Fruit fly (Drosophila melanogaster) whole organism, wandering third instar larva: Measurements from ENCODE around the gene CG17633.

Experiments
- CG32264 ChIP-seq: fragments of 200-800 bp; sonication (Bioruptor generic); optimal IDR thresholded peaks from 2 replicates; lab custom pipeline; 2016; ENCODE audit warnings: missing biosample characterization, missing genetic modification characterization
- Dfd ChIP-seq: fragments of >200 bp; optimal IDR thresholded peaks from 2 replicates; lab custom pipeline; 2017; ENCODE audit warnings: missing biosample characterization, missing genetic modification characterization
- Dif ChIP-seq: fragments of 200-275, 200-300 bp; sonication (Bioruptor generic); optimal IDR thresholded peaks from 2 replicates; lab custom pipeline; 2018; ENCODE audit warnings: missing biosample characterization, missing genetic modification characterization; ENCODE audit not compliant: partially characterized antibody
- GATAd ChIP-seq: sonication (Bioruptor generic); optimal IDR thresholded peaks from 2 replicates; lab custom pipeline; 2016; ENCODE audit warnings: missing biosample characterization, missing genetic modification characterization
- HLH106 ChIP-seq: fragments of 200-800 bp; optimal IDR thresholded peaks from 3 replicates; lab custom pipeline; 2019; ENCODE audit warnings: missing biosample characterization, mild to moderate bottlenecking, missing genetic modification characterization, moderate library complexity
- Hnf4 ChIP-seq: fragments of 200-800 bp; sonication (Bioruptor generic); optimal IDR thresholded peaks from 2 replicates; lab custom pipeline; 2016; ENCODE audit warnings: missing biosample characterization, mild to moderate bottlenecking, missing genetic modification characterization
- Hr83 ChIP-seq: fragments of 200-300 bp; sonication (Bioruptor generic); optimal IDR thresholded peaks from 2 replicates; lab custom pipeline; 2016; ENCODE audit warnings: missing biosample characterization, mild to moderate bottlenecking, missing genetic modification characterization, moderate library complexity; ENCODE audit not compliant: poor library complexity, severe bottlenecking
- Jra ChIP-seq: sonication (Bioruptor generic); optimal IDR thresholded peaks from 2 replicates; lab custom pipeline; 2016; ENCODE audit warnings: missing biosample characterization, missing genetic modification characterization
- Myc ChIP-seq: fragments of >200 bp; optimal IDR thresholded peaks from 2 replicates; lab custom pipeline; 2017
- N ChIP-seq: fragments of >200 bp; optimal IDR thresholded peaks from 2 replicates; lab custom pipeline; 2018; ENCODE audit warnings: missing biosample characterization, missing external identifiers, missing genetic modification characterization
- OdsH ChIP-seq: fragments of 200-800 bp; sonication (Bioruptor generic); optimal IDR thresholded peaks from 2 replicates; lab custom pipeline; 2016; ENCODE audit warnings: missing biosample characterization, mild to moderate bottlenecking, missing genetic modification characterization
- Rel ChIP-seq, 2 experiments: fragments of 200-800 bp; sonication (Bioruptor generic) in 1 of 2; optimal IDR thresholded peaks; 2 replicates in 1 of 2; 3 replicates in 1 of 2; lab custom pipeline; 2016 to 2019; ENCODE audit warnings: mild to moderate bottlenecking in 2 of 2, missing biosample characterization in 2 of 2, missing genetic modification characterization in 2 of 2, moderate library complexity in 1 of 2
- dl ChIP-seq, 2 experiments: fragments of 175-275, 200-275 bp in 1 of 2; fragments of 200-275 bp in 1 of 2; sonication (Bioruptor generic); optimal IDR thresholded peaks; lab custom pipeline; 2018; ENCODE audit warnings: mild to moderate bottlenecking in 2 of 2, missing biosample characterization in 2 of 2, missing genetic modification characterization in 2 of 2, moderate library complexity in 2 of 2; ENCODE audit not compliant: partially characterized antibody in 2 of 2, insufficient read depth in 1 of 2
- dmrt93B ChIP-seq: fragments of 200-800 bp; sonication (Bioruptor generic); optimal IDR thresholded peaks from 2 replicates; lab custom pipeline; 2018; ENCODE audit warnings: missing biosample characterization, mild to moderate bottlenecking, missing genetic modification characterization
- dsf ChIP-seq: sonication (Bioruptor generic); optimal IDR thresholded peaks from 2 replicates; lab custom pipeline; 2016; ENCODE audit warnings: missing biosample characterization, missing genetic modification characterization, borderline replicate concordance
- ey ChIP-seq: fragments of 200-800 bp; sonication (Bioruptor generic); optimal IDR thresholded peaks from 2 replicates; lab custom pipeline; 2016; ENCODE audit warnings: missing biosample characterization, missing genetic modification characterization
- foxo ChIP-seq, 2 experiments: fragments of 200-800 bp; sonication (Bioruptor generic); optimal IDR thresholded peaks; 2 replicates in 1 of 2; 3 replicates in 1 of 2; lab custom pipeline; 2016 to 2017; ENCODE audit warnings: missing biosample characterization in 2 of 2, missing genetic modification characterization in 2 of 2
- fru ChIP-seq: fragments of 200-800 bp; sonication (Bioruptor generic); optimal IDR thresholded peaks from 3 replicates; lab custom pipeline; 2016; ENCODE audit warnings: missing biosample characterization, mild to moderate bottlenecking, missing genetic modification characterization
- h ChIP-seq: fragments of 200-800 bp; sonication (Bioruptor generic); optimal IDR thresholded peaks from 3 replicates; lab custom pipeline; 2016; ENCODE audit warnings: missing biosample characterization, mild to moderate bottlenecking, missing genetic modification characterization
- lola ChIP-seq: fragments of >200 bp; optimal IDR thresholded peaks from 2 replicates; lab custom pipeline; 2017; ENCODE audit warnings: missing biosample characterization, missing genetic modification characterization
- rgr ChIP-seq: fragments of 200-800 bp; sonication (Bioruptor generic); optimal IDR thresholded peaks from 3 replicates; lab custom pipeline; 2016; ENCODE audit warnings: missing biosample characterization, mild to moderate bottlenecking, missing genetic modification characterization
- sage ChIP-seq: fragments of 200-800 bp; sonication (Bioruptor generic); optimal IDR thresholded peaks from 2 replicates; lab custom pipeline; 2016; ENCODE audit warnings: missing biosample characterization, mild to moderate bottlenecking, missing genetic modification characterization
- sv ChIP-seq: fragments of 200-800 bp; sonication (Bioruptor generic); optimal IDR thresholded peaks from 3 replicates; lab custom pipeline; 2016; ENCODE audit warnings: missing biosample characterization, missing genetic modification characterization
- tai ChIP-seq: sonication (Bioruptor generic); optimal IDR thresholded peaks from 2 replicates; lab custom pipeline; 2016; ENCODE audit warnings: missing biosample characterization, missing genetic modification characterization

The CG17633 gene

DNA sequence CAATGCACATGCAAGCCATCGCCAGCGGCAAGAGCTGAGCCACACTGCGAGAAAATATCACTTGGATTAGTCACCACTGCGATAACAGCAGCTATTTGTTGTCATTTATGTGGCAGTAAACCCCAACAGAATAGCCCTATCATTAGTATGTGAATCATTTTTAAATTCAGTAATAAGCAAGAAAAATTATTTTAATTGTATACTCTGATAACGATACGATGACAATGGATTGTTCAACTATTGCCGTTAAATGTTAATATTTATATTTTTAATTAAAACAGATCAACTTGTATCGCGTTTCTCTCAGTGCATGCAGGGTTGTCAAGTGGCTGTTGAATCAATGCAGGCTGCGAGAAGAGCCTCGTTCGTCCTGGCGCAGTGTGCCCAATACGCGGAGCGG is 31.1 kb upstream of the CG17633 start:
- TF ChIP-seq foxo (GFP tag; optimal IDR thresholded peaks at IDR 0.05; lab: Kevin White, UChicago) (peak in 1 of 2 experiments; percentile 20), HLH106 (tag; lab: Kevin White, UChicago) (peak; percentile 12), rgr (GFP tag; lab: Kevin White, UChicago) (peak; percentile 17), dsf (GFP tag; lab: Kevin White, UChicago) (no peak), sage (no peak), h (peak; percentile 14)

DNA sequence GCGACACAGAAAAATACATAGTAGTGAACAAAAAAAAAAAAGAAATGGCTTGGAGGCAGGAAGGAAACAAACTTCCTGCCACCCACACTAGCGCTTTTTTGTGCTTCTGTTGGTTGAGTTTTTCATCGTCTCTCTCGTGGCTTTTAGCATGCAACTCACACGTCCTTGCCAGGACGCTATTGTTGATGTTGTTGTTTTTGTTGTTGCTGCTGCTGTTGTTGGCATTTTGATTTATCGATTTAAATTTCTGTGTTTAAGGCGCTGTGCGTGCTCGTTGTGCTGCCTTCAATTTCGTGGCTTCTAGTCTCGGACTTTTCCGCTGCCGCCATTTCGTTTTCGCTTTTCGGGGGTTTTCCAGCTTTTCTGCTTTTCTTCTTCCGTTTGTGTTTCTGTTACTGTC is 29.2 kb upstream of the CG17633 start:
- no peak for TF ChIP-seq fru (GFP tag; lab: Kevin White, UChicago)
- TF ChIP-seq Dfd (GFP tag; lab: Kevin White, UChicago): peak; percentile 63
- TF ChIP-seq HLH106 (tag; lab: Kevin White, UChicago): no peak
- no peak for TF ChIP-seq Jra

DNA sequence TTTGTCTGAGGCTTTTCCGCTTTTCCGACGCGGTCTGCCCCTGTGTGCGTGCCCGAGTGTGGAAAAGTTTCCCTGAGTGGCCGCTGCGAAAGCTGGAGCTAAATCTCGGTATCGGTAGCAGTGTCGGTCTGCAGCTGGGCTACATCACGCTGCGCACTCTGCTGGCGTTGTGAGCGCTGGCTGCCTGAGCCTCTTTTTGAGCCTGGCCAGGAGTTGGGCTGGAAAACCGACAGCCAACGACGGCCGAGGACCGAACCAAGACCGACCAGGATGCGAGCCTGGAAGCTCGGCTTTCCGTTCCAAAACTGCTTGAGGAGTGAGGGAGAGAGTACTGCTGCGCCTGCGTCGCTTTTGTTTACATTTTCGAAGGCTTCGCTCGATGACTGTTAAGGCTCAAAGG is 25.0 kb upstream of the CG17633 start:
- TF ChIP-seq dsf (GFP tag; lab: Kevin White, UChicago): no peak
- no peak for TF ChIP-seq Dif (GFP tag; lab: Kevin White, UChicago)
- TF ChIP-seq Myc (lab: Kevin White, UChicago): no peak
- no peak for TF ChIP-seq lola (GFP tag; lab: Kevin White, UChicago)
- TF ChIP-seq rgr (GFP tag; lab: Kevin White, UChicago): no peak
- no peak for TF ChIP-seq Hnf4 (GFP tag; lab: Kevin White, UChicago)
- TF ChIP-seq dmrt93B (GFP tag; lab: Kevin White, UChicago): no peak
- no peak for TF ChIP-seq CG32264
- TF ChIP-seq fru (GFP tag; lab: Kevin White, UChicago): no peak
- TF ChIP-seq tai (GFP tag; lab: Kevin White, UChicago): no peak
- no peak for TF ChIP-seq N

DNA sequence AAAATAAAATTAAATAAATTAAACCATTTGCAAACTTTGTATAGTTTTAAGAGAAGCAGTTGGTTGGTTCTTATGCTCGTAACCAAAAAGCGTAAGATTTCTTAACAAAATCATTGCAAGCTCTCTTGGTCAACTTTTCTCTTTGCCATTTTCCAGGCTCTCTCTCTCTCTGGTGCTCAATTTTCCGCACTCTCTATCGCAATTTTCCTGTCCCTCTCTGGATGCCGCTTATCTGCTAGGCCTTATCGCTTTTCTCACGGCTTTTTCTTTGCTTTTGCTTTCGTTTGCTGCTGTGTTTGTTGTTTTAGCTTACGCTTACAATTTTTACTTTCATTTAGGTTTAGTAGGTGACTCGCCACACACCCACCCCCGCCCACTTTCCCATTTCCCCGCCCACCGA is 24.2 kb upstream of the CG17633 start:
- TF ChIP-seq Rel (GFP tag; optimal IDR thresholded peaks at IDR 0.05; lab: Kevin White, UChicago): no peak
- no peak for TF ChIP-seq Rel (tag; optimal IDR thresholded peaks at IDR 0.05; lab: Kevin White, UChicago)
- no peak for TF ChIP-seq dl (GFP tag; optimal IDR thresholded peaks at IDR 0.05; lab: Kevin White, UChicago; ENCODE audit: insufficient read depth in 1 of 2, partially characterized antibody in 2 of 2)
- TF ChIP-seq sv (GFP tag; lab: Kevin White, UChicago): no peak
- no peak for TF ChIP-seq dsf (GFP tag; lab: Kevin White, UChicago)

DNA sequence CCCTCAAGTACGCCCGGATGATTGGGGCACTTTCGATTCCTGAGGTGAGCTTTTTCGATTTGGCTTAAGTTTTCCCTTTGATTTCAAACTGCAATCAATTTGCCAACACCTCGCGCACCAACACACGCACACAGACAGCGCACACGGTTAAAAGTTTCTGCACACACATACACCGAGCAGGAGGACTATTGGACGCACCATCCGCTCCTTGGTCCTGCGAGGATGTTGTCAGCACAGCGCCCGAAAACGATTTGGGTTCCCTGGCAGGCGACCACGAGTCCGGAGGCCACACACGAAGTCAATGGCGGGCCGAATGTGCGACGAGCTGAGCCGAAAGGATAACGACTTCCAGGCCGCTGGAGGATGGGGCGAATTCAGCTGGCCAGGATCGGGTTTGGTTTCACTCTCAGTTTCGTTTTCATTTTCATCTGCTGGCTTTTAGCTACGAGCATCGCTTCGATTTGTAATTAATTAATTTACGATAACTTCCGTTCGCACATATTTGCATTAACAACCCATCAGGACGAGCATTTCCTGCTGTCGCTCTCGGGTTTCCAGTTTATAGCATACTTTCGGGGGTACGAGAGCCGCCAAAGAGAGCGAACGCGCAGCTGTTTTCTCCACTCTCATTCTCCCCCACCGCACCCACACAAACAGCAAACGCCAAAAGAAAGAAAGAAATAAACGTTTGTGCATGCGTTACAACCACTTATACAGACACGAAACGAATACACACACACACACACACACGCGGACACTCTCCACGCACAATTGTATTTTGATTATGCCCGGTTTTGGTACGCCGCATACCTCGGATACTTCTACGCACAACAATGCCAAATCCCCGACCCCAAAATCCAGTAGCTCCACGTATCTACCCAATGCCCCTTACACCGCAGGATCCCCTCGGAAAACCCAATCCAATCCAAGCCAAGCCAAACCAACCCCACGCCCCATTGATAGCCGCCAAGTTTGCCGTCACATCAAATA is 22.3 kb upstream of the CG17633 start, which contains the start of gene Nckx30C:
Nckx30C (minus strand) TSS at position 260 of the 990 bp plus-strand sequence.
- TF ChIP-seq CG32264 (no peak), GATAd (no peak), rgr (GFP tag; lab: Kevin White, UChicago) (no peak), Hr83 (no peak), Dfd (GFP tag; lab: Kevin White, UChicago) (peak; percentile 41), ey (GFP tag; lab: Kevin White, UChicago) (no peak)
- TF ChIP-seq, all 38 proteins: peak for 1

DNA sequence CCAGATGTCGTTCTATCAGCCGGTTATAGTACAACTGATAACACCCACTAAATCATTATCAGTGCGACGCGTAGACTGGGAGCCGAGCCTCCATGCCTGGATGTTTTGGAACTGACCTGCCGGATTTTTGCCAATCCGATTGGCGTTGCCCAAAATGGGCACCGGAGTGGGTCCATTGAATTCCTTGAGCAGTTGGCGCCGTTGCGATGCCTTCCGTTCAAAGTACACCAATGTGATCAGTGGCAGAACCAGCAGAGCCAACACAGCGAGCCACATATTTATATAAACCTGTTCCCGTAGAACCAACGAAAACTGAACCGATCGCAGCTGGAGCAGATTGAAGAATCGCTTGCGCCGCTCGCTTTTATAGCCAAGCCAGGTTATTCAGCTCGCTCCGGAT is 19.1 kb upstream of the CG17633 start, which contains the start of gene Cyp4e3:
Cyp4e3 (minus strand) TSS at position 327 of the 400 bp plus-strand sequence.
- TF ChIP-seq Hr83 (no peak), Hnf4 (GFP tag; lab: Kevin White, UChicago) (no peak), Myc (lab: Kevin White, UChicago) (no peak), rgr (GFP tag; lab: Kevin White, UChicago) (no peak), Dif (GFP tag; lab: Kevin White, UChicago) (no peak), OdsH (GFP tag; lab: Kevin White, UChicago) (no peak)

DNA sequence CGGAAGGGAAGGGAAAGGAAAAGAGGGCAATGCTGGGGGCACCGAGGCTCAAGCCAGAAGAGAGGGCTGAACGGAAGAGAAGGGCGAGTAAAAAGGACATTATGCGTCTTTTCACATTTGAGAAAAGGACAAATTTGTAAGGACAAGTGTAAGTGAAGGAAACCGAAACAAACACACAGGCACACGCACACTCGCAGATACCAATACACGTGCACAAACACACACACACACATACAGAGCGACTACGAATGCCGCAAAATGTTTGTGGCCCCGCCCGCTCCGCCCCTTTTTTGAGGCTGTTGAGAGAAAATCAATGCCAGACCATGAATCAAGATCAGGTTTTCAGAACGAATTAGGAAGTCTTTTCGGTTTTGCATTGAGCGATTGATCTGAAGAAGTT is 15.5 kb upstream of the CG17633 start:
- TF ChIP-seq Dfd (GFP tag; lab: Kevin White, UChicago) (peak; percentile 56), dsf (GFP tag; lab: Kevin White, UChicago) (no peak)
